Fruit fly (Drosophila melanogaster): ENCODE data around the gene hiro.

DNA sequence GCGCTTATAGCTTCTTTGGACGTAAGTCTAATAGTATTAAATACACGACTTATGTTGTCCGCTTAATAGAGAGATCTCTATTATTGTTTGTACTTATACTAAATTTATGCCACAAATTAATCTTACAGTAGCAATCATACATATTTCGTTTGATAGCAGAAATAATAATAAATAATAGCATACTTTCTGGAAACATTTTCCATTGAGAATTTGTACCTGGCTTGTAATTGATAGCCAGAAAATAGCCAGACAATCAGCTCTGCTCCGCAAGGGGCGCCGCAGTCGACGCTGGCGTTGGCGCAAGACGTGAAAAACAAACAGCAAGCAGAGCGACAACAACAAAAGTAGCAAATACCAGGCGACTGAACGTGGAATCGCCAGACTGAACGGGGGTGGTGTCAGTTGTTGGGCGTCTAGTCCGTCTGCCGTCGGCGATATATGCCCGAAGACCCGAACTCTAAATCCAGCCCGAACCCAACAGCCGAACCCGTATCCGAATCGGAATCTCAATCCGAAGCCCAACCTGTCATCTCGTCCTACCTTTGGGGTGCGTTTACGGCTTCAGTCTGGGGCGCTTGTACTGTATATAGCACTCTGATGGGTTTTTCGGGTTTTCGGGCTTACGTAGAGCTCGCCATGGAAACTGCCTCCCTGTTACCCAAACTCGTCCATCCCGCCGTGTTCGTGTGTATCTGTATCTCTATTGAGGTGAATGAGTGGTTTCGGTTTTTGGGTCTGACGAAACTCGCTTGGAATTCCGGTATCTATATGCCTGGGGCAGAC, 11.8 kb upstream of the hiro start:
- no peak for TF ChIP-seq CG8478 (optimal IDR thresholded peaks at IDR 0.05)
- TF ChIP-seq EcR (GFP tag; optimal IDR thresholded peaks at IDR 0.05), result no peak
- no peak for TF ChIP-seq usp (GFP tag; optimal IDR thresholded peaks at IDR 0.05)
- TF ChIP-seq pan (optimal IDR thresholded peaks at IDR 0.05), result no peak
